Worm (Caenorhabditis elegans): ENCODE data around the gene srd-40.
"Not testable (repeated sequence)": the region's sequence is repeated elsewhere in the genome, so short reads cannot be mapped to it uniquely, and the experiment has no call there.

srd-40 gene

ce11 chrX:12298324-12298723 is 25.2 kb upstream of the srd-40 start, which contains the start of gene W06D11.3:
TSS of gene W06D11.3 (plus strand) at chrX:12298683.
- TF ChIP-seq nhr-21 (tag; optimal IDR thresholded peaks at IDR 0.05) (no peak), Y55F3AM.14 (GFP tag; optimal IDR thresholded peaks at IDR 0.05) (no peak), elt-3 (tag; optimal IDR thresholded peaks at IDR 0.05) (no peak), snpc-4 (tag; optimal IDR thresholded peaks at IDR 0.05) (no peak), zag-1 (tag; optimal IDR thresholded peaks at IDR 0.05) (no peak), nhr-11 (tag; optimal IDR thresholded peaks at IDR 0.05) (no peak), unc-62 (GFP tag; optimal IDR thresholded peaks at IDR 0.05) (no peak), lin-39 (tag; optimal IDR thresholded peaks at IDR 0.05) (no peak), aly-2 (tag; optimal IDR thresholded peaks at IDR 0.05) (no peak), dmd-4 (tag; optimal IDR thresholded peaks at IDR 0.05) (no peak), ztf-4 (tag; optimal IDR thresholded peaks at IDR 0.05) (no peak), ama-1 (optimal IDR thresholded peaks at IDR 0.05) (no peak), nhr-237 (tag; optimal IDR thresholded peaks at IDR 0.05) (no peak)

DNA sequence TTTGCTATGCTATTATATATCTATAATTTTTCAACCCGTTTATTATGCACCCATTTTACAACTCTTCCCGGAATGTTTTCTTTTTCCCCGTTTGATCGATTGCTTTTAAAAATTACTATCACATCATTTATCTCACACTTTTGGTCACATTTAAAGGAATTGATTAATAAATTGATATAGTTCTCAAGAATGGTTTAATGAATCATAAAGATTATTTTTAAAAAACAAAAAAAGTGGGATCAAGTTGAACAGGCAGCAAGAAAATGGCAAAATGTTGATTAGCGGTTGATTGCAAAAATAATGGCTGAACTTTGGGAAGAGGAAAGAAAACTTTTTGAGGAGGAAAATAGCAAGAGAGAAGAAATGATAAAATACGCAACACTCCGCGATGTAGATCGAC is 23.7 kb upstream of the srd-40 start, which contains the start of gene W06D11.5:
W06D11.5 (plus strand) TSS at position 301 of the 400 bp plus-strand sequence.
- TF ChIP-seq nhr-10 (tag; optimal IDR thresholded peaks at IDR 0.05), result no peak
- TF ChIP-seq skn-1 (tag; optimal IDR thresholded peaks at IDR 0.05), result no peak
- TF ChIP-seq unc-62 (GFP tag; optimal IDR thresholded peaks at IDR 0.05), result no peak
- TF ChIP-seq alr-1 (tag; optimal IDR thresholded peaks at IDR 0.05), result no peak
- TF ChIP-seq nhr-6 (tag; optimal IDR thresholded peaks at IDR 0.05), result no peak
- no peak for TF ChIP-seq mab-5 (tag; optimal IDR thresholded peaks at IDR 0.05)

ce11 chrX:12302755-12303154 is 20.8 kb upstream of the srd-40 start, which contains the start of gene dot-1.3:
TSS of gene dot-1.3 (minus strand) at chrX:12302855.
- TF ChIP-seq nhr-6, nhr-237, ceh-82 (tag; optimal IDR thresholded peaks at IDR 0.05): not testable (repeated sequence)

DNA sequence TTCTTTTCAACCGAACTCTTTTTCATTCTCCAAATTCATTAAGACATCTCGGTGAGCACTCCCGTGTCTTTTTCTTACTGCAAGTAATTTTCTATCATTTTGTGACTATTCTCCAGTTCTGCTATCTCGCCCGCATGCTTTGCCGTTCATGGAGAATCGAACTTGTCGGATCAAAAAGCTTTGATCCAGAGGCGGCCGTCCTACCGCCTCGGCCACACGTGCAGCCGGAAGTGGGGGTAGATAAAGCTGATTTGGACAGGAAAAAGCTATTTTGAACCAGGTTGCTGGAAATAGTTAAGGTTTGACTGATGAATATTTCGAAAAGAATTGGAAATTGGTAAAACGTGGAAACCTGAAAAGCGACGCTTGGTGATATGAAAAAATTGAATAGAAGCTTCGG is 19.3 kb upstream of the srd-40 start:
- TF ChIP-seq ama-1 (optimal IDR thresholded peaks at IDR 0.05) (no peak), nhr-129 (tag; optimal IDR thresholded peaks at IDR 0.05) (no peak), snpc-4 (tag; optimal IDR thresholded peaks at IDR 0.05) (no peak), mdl-1 (tag; optimal IDR thresholded peaks at IDR 0.05) (no peak), Y55F3AM.14 (GFP tag; optimal IDR thresholded peaks at IDR 0.05) (no peak), nhr-11 (tag; optimal IDR thresholded peaks at IDR 0.05) (no peak), skn-1 (tag; optimal IDR thresholded peaks at IDR 0.05) (no peak), lsy-2 (tag; optimal IDR thresholded peaks at IDR 0.05) (no peak), egl-27 (tag; optimal IDR thresholded peaks at IDR 0.05) (no peak), sma-3 (GFP tag; optimal IDR thresholded peaks at IDR 0.05) (no peak), alr-1 (tag; optimal IDR thresholded peaks at IDR 0.05) (no peak), nhr-25 (tag; optimal IDR thresholded peaks at IDR 0.05) (no peak), ceh-16 (tag; optimal IDR thresholded peaks at IDR 0.05) (no peak), unc-55 (GFP tag; optimal IDR thresholded peaks at IDR 0.05) (no peak), nhr-12 (tag; optimal IDR thresholded peaks at IDR 0.05) (no peak), mab-5 (tag; optimal IDR thresholded peaks at IDR 0.05) (no peak), sem-4 (tag; optimal IDR thresholded peaks at IDR 0.05) (no peak), crh-2 (tag; optimal IDR thresholded peaks at IDR 0.05) (no peak)

- TF ChIP-seq ztf-4 (tag; optimal IDR thresholded peaks at IDR 0.05) (no peak), ztf-11 (tag; optimal IDR thresholded peaks at IDR 0.05) (no peak), mab-5 (tag; optimal IDR thresholded peaks at IDR 0.05) (no peak), ama-1 (optimal IDR thresholded peaks at IDR 0.05) (no peak), skn-1 (tag; optimal IDR thresholded peaks at IDR 0.05) (no peak), lsy-2 (tag; optimal IDR thresholded peaks at IDR 0.05) (no peak), nhr-77 (tag; optimal IDR thresholded peaks at IDR 0.05) (no peak), elt-1 (tag; optimal IDR thresholded peaks at IDR 0.05) (no peak), gmeb-1 (tag; optimal IDR thresholded peaks at IDR 0.05) (no peak), blmp-1 (tag; optimal IDR thresholded peaks at IDR 0.05; ENCODE audit: insufficient read depth) (no peak)
These were observed 17.0 kb upstream of the srd-40 start, which contains the start of gene phf-32 for ce11 chrX:12306565-12306964. TSS of gene phf-32 (plus strand) at chrX:12306865.

Measured in whole organism, L2 larva.